Fruit fly (Drosophila melanogaster): ENCODE results near the gene Desi.

DNA sequence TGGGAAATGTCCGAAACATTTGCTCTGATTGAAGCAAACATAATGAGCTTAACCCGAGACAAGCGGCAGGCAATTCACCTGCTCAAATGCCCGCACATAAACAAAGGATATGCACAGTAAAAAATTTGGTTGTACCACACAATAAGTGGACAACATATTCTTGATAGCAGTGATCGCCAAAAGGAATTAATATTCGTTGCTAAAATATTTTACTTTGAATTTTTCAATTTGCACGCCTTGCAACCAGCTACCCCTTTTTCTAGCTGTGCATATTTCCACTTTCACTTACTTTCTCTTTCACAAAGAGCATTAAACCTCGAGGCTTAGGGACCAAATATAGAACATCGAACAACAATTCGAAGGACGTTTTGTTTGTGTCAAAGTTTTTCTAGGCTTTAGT lies 31.7 kb upstream of the Desi start:
- TF ChIP-seq GATAd (GFP tag; optimal IDR thresholded peaks at IDR 0.05) (no peak), br (GFP tag; optimal IDR thresholded peaks at IDR 0.05) (no peak), h (GFP tag; optimal IDR thresholded peaks at IDR 0.05) (no peak), Dif (GFP tag; optimal IDR thresholded peaks at IDR 0.05; ENCODE audit: partially characterized antibody) (no peak), foxo (GFP tag; optimal IDR thresholded peaks at IDR 0.05) (no peak), dl (GFP tag; optimal IDR thresholded peaks at IDR 0.05; ENCODE audit: insufficient read depth in 1 of 2, partially characterized antibody in 2 of 2) (no peak), pan (optimal IDR thresholded peaks at IDR 0.05) (no peak), Dfd (GFP tag; optimal IDR thresholded peaks at IDR 0.05) (no peak), psq (GFP tag; optimal IDR thresholded peaks at IDR 0.05) (no peak), lola (GFP tag; optimal IDR thresholded peaks at IDR 0.05) (no peak)

Data from whole organism, wandering third instar larva.